Fruit fly (Drosophila melanogaster) whole organism, embryonic: ENCODE measurements around the gene Mf.
A peak's percentile ranks its signal among the peaks of the same experiment; 100 is the strongest.

Source experiments
- Ada2b ChIP-seq: fragments of 200-800 bp; sonication (Bioruptor generic); IDR thresholded peaks from 2 replicates; pipeline ENCODE4 v1.3.6; 2022; ENCODE audit warnings: missing biosample characterization, missing genetic modification characterization
- Atf3 ChIP-seq: fragments of 200-800 bp; sonication (Bioruptor generic); optimal IDR thresholded peaks from 3 replicates; lab custom pipeline; 2016; ENCODE audit warnings: missing biosample characterization, missing genetic modification characterization
- Bteb2 ChIP-seq: fragments of 200-800 bp; sonication (Bioruptor generic); optimal IDR thresholded peaks from 2 replicates; lab custom pipeline; 2016; ENCODE audit warnings: missing biosample characterization, missing genetic modification characterization
- CG10209 ChIP-seq: fragments of 200-800 bp; sonication (Bioruptor generic); optimal IDR thresholded peaks from 3 replicates; lab custom pipeline; 2017; ENCODE audit warnings: missing biosample characterization, mild to moderate bottlenecking, missing genetic modification characterization, missing genetic modification reagents
- CG10267 ChIP-seq: fragments of 200-800 bp; sonication (Bioruptor generic); optimal IDR thresholded peaks from 2 replicates; lab custom pipeline; 2018; ENCODE audit warnings: missing biosample characterization, mild to moderate bottlenecking, missing genetic modification characterization, moderate library complexity
- CG11247 ChIP-seq: fragments of 200-800 bp; sonication (Bioruptor generic); IDR thresholded peaks from 2 replicates; pipeline ENCODE4 v1.3.6; 2022; ENCODE audit warnings: missing biosample characterization, missing genetic modification characterization
- CG11560 ChIP-seq: fragments of 200-800 bp; sonication (Bioruptor generic); IDR thresholded peaks from 3 replicates; pipeline ENCODE4 v1.3.6; 2022; ENCODE audit warnings: missing biosample characterization, missing genetic modification characterization
- CG11696 ChIP-seq: fragments of 200-800 bp; sonication (Bioruptor generic); IDR thresholded peaks from 2 replicates; pipeline ENCODE4 v1.3.6; 2022; ENCODE audit warnings: missing biosample characterization, missing genetic modification characterization
- CG12391 ChIP-seq: fragments of 200-800 bp; sonication (Bioruptor generic); optimal IDR thresholded peaks from 3 replicates; lab custom pipeline; 2018; ENCODE audit warnings: missing biosample characterization, mild to moderate bottlenecking, missing genetic modification characterization, moderate library complexity
- CG12769 ChIP-seq: fragments of 200-800 bp; sonication (Bioruptor generic); optimal IDR thresholded peaks from 2 replicates; lab custom pipeline; 2019; ENCODE audit warnings: missing biosample characterization, mild to moderate bottlenecking, missing genetic modification characterization, moderate library complexity
- CG12942 ChIP-seq: fragments of 200-800 bp; sonication (Bioruptor generic); optimal IDR thresholded peaks from 3 replicates; lab custom pipeline; 2016; ENCODE audit warnings: missing biosample characterization, missing genetic modification characterization
- CG13624 ChIP-seq: fragments of 200-800 bp; sonication (Bioruptor generic); optimal IDR thresholded peaks from 2 replicates; lab custom pipeline; 2016; ENCODE audit warnings: missing biosample characterization, missing genetic modification characterization
- CG14667 ChIP-seq: fragments of 200-800 bp; sonication (Bioruptor generic); IDR thresholded peaks from 2 replicates; pipeline ENCODE4 v1.3.6; 2022; ENCODE audit warnings: missing biosample characterization, missing genetic modification characterization
- CG14965 ChIP-seq: fragments of 200-800 bp; sonication (Bioruptor generic); optimal IDR thresholded peaks from 2 replicates; lab custom pipeline; 2016; ENCODE audit warnings: missing biosample characterization, missing genetic modification characterization, borderline replicate concordance
- CG17359 ChIP-seq: fragments of 200-800 bp; sonication (Bioruptor generic); optimal IDR thresholded peaks from 3 replicates; lab custom pipeline; 2018; ENCODE audit warnings: missing biosample characterization, mild to moderate bottlenecking, missing genetic modification characterization, moderate library complexity
- CG1792 ChIP-seq: fragments of 200-800 bp; sonication (Bioruptor generic); optimal IDR thresholded peaks from 2 replicates; lab custom pipeline; 2016; ENCODE audit warnings: missing biosample characterization, missing genetic modification characterization
- CG31365 ChIP-seq: fragments of 200-800 bp; sonication (Bioruptor generic); optimal IDR thresholded peaks from 2 replicates; lab custom pipeline; 2018; ENCODE audit warnings: missing biosample characterization, mild to moderate bottlenecking, missing genetic modification characterization
- CG42726 ChIP-seq: fragments of 200-800 bp; sonication (Bioruptor generic); IDR thresholded peaks from 2 replicates; pipeline ENCODE4 v1.3.6; 2022; ENCODE audit warnings: missing biosample characterization, missing genetic modification characterization; ENCODE audit not compliant: partially characterized antibody
- CG4282 ChIP-seq: fragments of 200-800 bp; sonication (Bioruptor generic); optimal IDR thresholded peaks from 2 replicates; lab custom pipeline; 2016; ENCODE audit warnings: missing biosample characterization, missing genetic modification characterization
- CG4820 ChIP-seq: fragments of 200-800 bp; sonication (Bioruptor generic); optimal IDR thresholded peaks from 3 replicates; lab custom pipeline; 2016; ENCODE audit warnings: missing biosample characterization, missing genetic modification characterization
- CG4854 ChIP-seq: fragments of 200-800 bp; sonication (Bioruptor generic); optimal IDR thresholded peaks from 2 replicates; lab custom pipeline; 2016; ENCODE audit warnings: missing biosample characterization, missing genetic modification characterization, inconsistent platforms
- CG7745 ChIP-seq: fragments of 200-800 bp; sonication (Bioruptor generic); optimal IDR thresholded peaks from 2 replicates; lab custom pipeline; 2018; ENCODE audit warnings: missing biosample characterization, mild to moderate bottlenecking, missing genetic modification characterization, moderate library complexity
- CG8388 ChIP-seq: fragments of 200-800 bp; sonication (Bioruptor generic); optimal IDR thresholded peaks from 2 replicates; lab custom pipeline; 2019; ENCODE audit warnings: missing biosample characterization, mild to moderate bottlenecking, missing genetic modification characterization, moderate library complexity
- Camta ChIP-seq: fragments of 200-800 bp; sonication (Bioruptor generic); optimal IDR thresholded peaks from 2 replicates; lab custom pipeline; 2016; ENCODE audit warnings: missing biosample characterization, missing genetic modification characterization
- Chrac-16 ChIP-seq: fragments of 200-800 bp; sonication (Bioruptor generic); optimal IDR thresholded peaks from 3 replicates; lab custom pipeline; 2016; ENCODE audit warnings: missing biosample characterization, missing genetic modification characterization
- Dll ChIP-seq: fragments of 200-800 bp; sonication (Bioruptor generic); IDR thresholded peaks from 4 replicates; pipeline ENCODE4 v1.3.6; 2022; ENCODE audit warnings: missing biosample characterization, missing genetic modification characterization; ENCODE audit not compliant: partially characterized antibody
- Dp ChIP-seq: fragments of 200-800 bp; sonication (Bioruptor generic); optimal IDR thresholded peaks from 2 replicates; lab custom pipeline; 2018; ENCODE audit warnings: missing biosample characterization, mild to moderate bottlenecking, missing genetic modification characterization, moderate library complexity
- E2f1 ChIP-seq: fragments of 200-800 bp; sonication (Bioruptor generic); IDR thresholded peaks from 2 replicates; pipeline ENCODE4 v1.3.6; 2022; ENCODE audit warnings: missing biosample characterization, missing genetic modification characterization
- Gsc ChIP-seq: fragments of 200-800 bp; sonication (Bioruptor generic); IDR thresholded peaks from 2 replicates; pipeline ENCODE4 v1.3.6; 2022; ENCODE audit warnings: missing biosample characterization, missing genetic modification characterization
- Hr3 ChIP-seq: fragments of 200-800 bp; sonication (Bioruptor generic); optimal IDR thresholded peaks from 3 replicates; lab custom pipeline; 2016; ENCODE audit warnings: missing biosample characterization, missing genetic modification characterization
- Hr39 ChIP-seq: fragments of >200 bp; optimal IDR thresholded peaks from 2 replicates; lab custom pipeline; 2017
- MTF-1 ChIP-seq: fragments of 200-800 bp; sonication (Bioruptor generic); optimal IDR thresholded peaks from 2 replicates; lab custom pipeline; 2018; ENCODE audit warnings: missing biosample characterization, mild to moderate bottlenecking, missing genetic modification characterization, borderline replicate concordance
- Mad ChIP-seq: fragments of 200-800 bp; sonication (Bioruptor generic); optimal IDR thresholded peaks from 2 replicates; lab custom pipeline; 2016; ENCODE audit warnings: missing biosample characterization, missing genetic modification characterization
- NFAT ChIP-seq: fragments of 200-800 bp; sonication (Bioruptor generic); IDR thresholded peaks from 2 replicates; pipeline ENCODE4 v1.3.6; 2022; ENCODE audit warnings: missing biosample characterization, missing genetic modification characterization
- Pdp1 ChIP-seq, 2 experiments: fragments of 200-800 bp; sonication (Bioruptor generic); optimal IDR thresholded peaks; 3 replicates each; lab custom pipeline; 2016; ENCODE audit warnings: missing biosample characterization in 2 of 2, missing genetic modification characterization in 2 of 2, mild to moderate bottlenecking in 1 of 2, moderate library complexity in 1 of 2
- Spps ChIP-seq: fragments of 200-800 bp; sonication (Bioruptor generic); optimal IDR thresholded peaks from 2 replicates; lab custom pipeline; 2018; ENCODE audit warnings: missing biosample characterization, mild to moderate bottlenecking, missing genetic modification characterization
- bbx ChIP-seq: fragments of 200-800 bp; sonication (Bioruptor generic); IDR thresholded peaks from 2 replicates; pipeline ENCODE4 v1.3.6; 2022; ENCODE audit warnings: missing biosample characterization, missing genetic modification characterization; ENCODE audit not compliant: partially characterized antibody
- bowl ChIP-seq: fragments of 200-800 bp; sonication (Bioruptor generic); IDR thresholded peaks from 2 replicates; pipeline ENCODE4 v1.3.6; 2022; ENCODE audit warnings: missing biosample characterization, missing genetic modification characterization
- chinmo ChIP-seq: fragments of 200-800 bp; sonication (Bioruptor generic); IDR thresholded peaks from 4 replicates; pipeline ENCODE4 v1.3.6; 2022; ENCODE audit warnings: missing biosample characterization, missing genetic modification characterization; ENCODE audit not compliant: partially characterized antibody
- da ChIP-seq: fragments of 200-800 bp; sonication (Bioruptor generic); optimal IDR thresholded peaks from 2 replicates; lab custom pipeline; 2016; ENCODE audit warnings: missing biosample characterization, missing genetic modification characterization
- disco-r ChIP-seq: fragments of 200-800 bp; sonication (Bioruptor generic); optimal IDR thresholded peaks from 2 replicates; lab custom pipeline; 2016; ENCODE audit warnings: missing biosample characterization, missing genetic modification characterization
- dmrt99B ChIP-seq: fragments of 200-800 bp; sonication (Bioruptor generic); optimal IDR thresholded peaks from 2 replicates; lab custom pipeline; 2018; ENCODE audit warnings: missing biosample characterization, mild to moderate bottlenecking, missing genetic modification characterization, moderate library complexity
- ems ChIP-seq: fragments of 200-800 bp; sonication (Bioruptor generic); optimal IDR thresholded peaks from 3 replicates; lab custom pipeline; 2016; ENCODE audit warnings: missing biosample characterization, missing genetic modification characterization
- insv ChIP-seq, 2 experiments: fragments of 200-800 bp; sonication (Bioruptor generic); optimal IDR thresholded peaks; 3 replicates each; lab custom pipeline; 2016 to 2018; ENCODE audit warnings: missing biosample characterization in 2 of 2, missing genetic modification characterization in 2 of 2
- lbe ChIP-seq: fragments of 200-800 bp; sonication (Bioruptor generic); optimal IDR thresholded peaks from 2 replicates; lab custom pipeline; 2016; ENCODE audit warnings: missing biosample characterization, mild to moderate bottlenecking, missing genetic modification characterization
- nau ChIP-seq: fragments of 200-800 bp; sonication (Bioruptor generic); optimal IDR thresholded peaks from 3 replicates; lab custom pipeline; 2017; ENCODE audit warnings: missing biosample characterization, mild to moderate bottlenecking, missing genetic modification characterization, missing genetic modification reagents
- ranshi ChIP-seq: fragments of 200-800 bp; sonication (Bioruptor generic); IDR thresholded peaks from 2 replicates; pipeline ENCODE4 v1.3.6; 2022; ENCODE audit warnings: missing biosample characterization, missing genetic modification characterization
- sens-2 ChIP-seq: fragments of 200-800 bp; sonication (Bioruptor generic); IDR thresholded peaks from 2 replicates; pipeline ENCODE4 v1.3.6; 2022; ENCODE audit warnings: missing biosample characterization, missing genetic modification characterization
- vvl ChIP-seq: fragments of 200-800 bp; sonication (Bioruptor generic); IDR thresholded peaks from 2 replicates; pipeline ENCODE4 v1.3.6; 2022; ENCODE audit warnings: missing biosample characterization, missing genetic modification characterization
- zen ChIP-seq: fragments of 200-800 bp; sonication (Bioruptor generic); optimal IDR thresholded peaks from 3 replicates; lab custom pipeline; 2018; ENCODE audit warnings: missing biosample characterization, mild to moderate bottlenecking, missing genetic modification characterization, moderate library complexity

Mf gene

dm6 chr3R:15229329-15229876 lies 48.1 kb upstream of the Mf start, which contains the start of the genes Art3 and mRpS10 (continued):
- peak; percentile 100 for TF ChIP-seq zen (tag; lab: Kevin White, UChicago)
- peak; percentile 100 for TF ChIP-seq E2f1 (GFP tag; lab: Robert Waterston, UW)
- TF ChIP-seq da (GFP tag; lab: Kevin White, UChicago): peak; percentile 100
- TF ChIP-seq Gsc (GFP tag; lab: Robert Waterston, UW): peak; percentile 99
- peak; percentile 100 for TF ChIP-seq sens-2 (GFP tag; lab: Robert Waterston, UW)
- peak; percentile 99 for TF ChIP-seq CG11696 (GFP tag; lab: Robert Waterston, UW)
- peak; percentile 100 for TF ChIP-seq Pdp1 (GFP tag; optimal IDR thresholded peaks at IDR 0.05; lab: Kevin White, UChicago)
- TF ChIP-seq CG4854: peak; percentile 100
- peak; percentile 100 for TF ChIP-seq CG11247 (GFP tag; lab: Robert Waterston, UW)
- peak; percentile 100 for TF ChIP-seq CG10209 (GFP tag; lab: Kevin White, UChicago)
- peak; percentile 100 for TF ChIP-seq CG14667
- TF ChIP-seq disco-r (GFP tag; lab: Kevin White, UChicago): peak; percentile 100
- TF ChIP-seq Hr39 (lab: Kevin White, UChicago): no peak
- no peak for TF ChIP-seq bbx (GFP tag; lab: Robert Waterston, UW)
- TF ChIP-seq CG12769: peak; percentile 100
- TF ChIP-seq CG10267 (tag; lab: Kevin White, UChicago): peak; percentile 100
- peak; percentile 99 for TF ChIP-seq CG7745 (tag; lab: Kevin White, UChicago)
- peak; percentile 100 for TF ChIP-seq Ada2b (GFP tag; lab: Robert Waterston, UW)
- no peak for TF ChIP-seq chinmo
- TF ChIP-seq CG8388 (GFP tag; lab: Kevin White, UChicago): peak; percentile 100
- peak; percentile 99 for TF ChIP-seq bowl (GFP tag; lab: Robert Waterston, UW)
- peak; percentile 100 for TF ChIP-seq CG17359
- TF ChIP-seq CG13624 (GFP tag; lab: Kevin White, UChicago): peak; percentile 100
- peak; percentile 100 for TF ChIP-seq ems (GFP tag; lab: Kevin White, UChicago)
- peak; percentile 100 for TF ChIP-seq MTF-1
- TF ChIP-seq dmrt99B: peak; percentile 100
- peak; percentile 100 for TF ChIP-seq Camta
- peak; percentile 100 for TF ChIP-seq Spps (tag; lab: Kevin White, UChicago)
- TF ChIP-seq CG31365 (tag; lab: Kevin White, UChicago): peak; percentile 95
- TF ChIP-seq CG42726: 0 out of 2 replicates have a peak, but pooled peaks have one; percentile 36
- TF ChIP-seq CG11560: peak; percentile 95
- TF ChIP-seq NFAT (GFP tag; lab: Robert Waterston, UW): peak; percentile 100
- peak; percentile 100 for TF ChIP-seq ranshi (GFP tag; lab: Robert Waterston, UW)
- TF ChIP-seq Atf3 (GFP tag; lab: Kevin White, UChicago): peak; percentile 100
- peak; percentile 100 for TF ChIP-seq CG12942 (GFP tag; lab: Kevin White, UChicago)
- TF ChIP-seq Hr3 (GFP tag; lab: Kevin White, UChicago): peak; percentile 100
- TF ChIP-seq nau (GFP tag; lab: Kevin White, UChicago): no peak
- peak; percentile 100 for TF ChIP-seq CG1792 (GFP tag; lab: Kevin White, UChicago)
- TF ChIP-seq Chrac-16: peak; percentile 100
- no peak for TF ChIP-seq Dll (GFP tag; lab: Robert Waterston, UW)
- peak; percentile 100 for TF ChIP-seq vvl (GFP tag; lab: Robert Waterston, UW)
- TF ChIP-seq Dp (GFP tag; lab: Kevin White, UChicago): peak; percentile 68
- peak; percentile 99 for TF ChIP-seq CG4820
- peak; percentile 69 to 88 for TF ChIP-seq insv (GFP tag; optimal IDR thresholded peaks at IDR 0.05; lab: Kevin White, UChicago)
- peak; percentile 100 for TF ChIP-seq Bteb2 (GFP tag; lab: Kevin White, UChicago)
- TF ChIP-seq Mad (GFP tag; lab: Kevin White, UChicago): peak; percentile 100
- peak; percentile 94 for TF ChIP-seq CG14965 (GFP tag; lab: Kevin White, UChicago)
- peak; percentile 100 for TF ChIP-seq CG12391 (tag; lab: Kevin White, UChicago)
- TF ChIP-seq lbe (GFP tag; lab: Kevin White, UChicago): peak; percentile 99
- peak; percentile 98 for TF ChIP-seq CG4282
